Worm (Caenorhabditis elegans) whole organism, mixed stage, embryonic: Measurements from ENCODE around the gene M03E7.2.

Experiments used
- M03D4.4 ChIP-seq: sonication (generic microtip); optimal IDR thresholded peaks from 2 replicates; lab custom pipeline; 2017; ENCODE audit warnings: mild to moderate bottlenecking, missing genetic modification characterization, missing compliant biosample characterization
- bed-3 ChIP-seq: fragments of 200-800 bp; sonication (Bioruptor generic); optimal IDR thresholded peaks from 3 replicates; lab custom pipeline; 2018; ENCODE audit warnings: mild to moderate bottlenecking, missing genetic modification characterization, moderate library complexity, missing compliant biosample characterization
- blmp-1 ChIP-seq: fragments of 150-350 bp; optimal IDR thresholded peaks from 2 replicates; lab custom pipeline; 2014; ENCODE audit warnings: missing biosample characterization, missing genetic modification characterization
- ceh-39 ChIP-seq: fragments of 150-350 bp; optimal IDR thresholded peaks from 2 replicates; lab custom pipeline; 2014; ENCODE audit warnings: missing biosample characterization, missing genetic modification characterization
- ceh-43 ChIP-seq: fragments of 200-800 bp; sonication (Bioruptor generic); optimal IDR thresholded peaks from 2 replicates; lab custom pipeline; 2018; ENCODE audit warnings: mild to moderate bottlenecking, missing genetic modification characterization, moderate library complexity, missing compliant biosample characterization
- ceh-83 ChIP-seq: fragments of 200-800 bp; sonication (Bioruptor generic); optimal IDR thresholded peaks from 2 replicates; lab custom pipeline; 2018; ENCODE audit warnings: mild to moderate bottlenecking, missing genetic modification characterization, missing compliant biosample characterization
- ces-1 ChIP-seq: fragments of 150-350 bp; optimal IDR thresholded peaks from 2 replicates; lab custom pipeline; 2014; ENCODE audit warnings: missing biosample characterization, missing genetic modification reagents, missing genetic modification characterization
- cnd-1 ChIP-seq: fragments of 200-800 bp; sonication (Bioruptor generic); optimal IDR thresholded peaks from 2 replicates; lab custom pipeline; 2018; ENCODE audit warnings: mild to moderate bottlenecking, missing genetic modification characterization, missing compliant biosample characterization
- drap-1 ChIP-seq: fragments of 200-800 bp; sonication (Bioruptor generic); optimal IDR thresholded peaks from 3 replicates; lab custom pipeline; 2018; ENCODE audit warnings: mild to moderate bottlenecking, missing genetic modification characterization, missing compliant biosample characterization
- elt-3 ChIP-seq: fragments of 150-350 bp; optimal IDR thresholded peaks from 2 replicates; lab custom pipeline; 2014; ENCODE audit warnings: missing biosample characterization, missing genetic modification characterization
- flh-1 ChIP-seq: fragments of 200-800 bp; sonication (Bioruptor generic); optimal IDR thresholded peaks from 2 replicates; lab custom pipeline; 2018; ENCODE audit warnings: mild to moderate bottlenecking, missing genetic modification characterization, moderate library complexity, missing compliant biosample characterization
- ham-2 ChIP-seq: fragments of 200-800 bp; sonication (Bioruptor generic); optimal IDR thresholded peaks from 2 replicates; lab custom pipeline; 2018; ENCODE audit warnings: mild to moderate bottlenecking, missing genetic modification characterization, missing compliant biosample characterization
- hlh-1 ChIP-seq: fragments of 150-350 bp; optimal IDR thresholded peaks from 2 replicates; lab custom pipeline; 2014; ENCODE audit warnings: missing biosample characterization, missing genetic modification reagents, missing genetic modification characterization
- lin-13 ChIP-seq: fragments of 150-350 bp; optimal IDR thresholded peaks from 2 replicates; lab custom pipeline; 2014; ENCODE audit warnings: missing biosample characterization, missing genetic modification characterization
- lin-32 ChIP-seq: fragments of 200-800 bp; sonication (Bioruptor generic); optimal IDR thresholded peaks from 2 replicates; lab custom pipeline; 2018; ENCODE audit warnings: mild to moderate bottlenecking, missing genetic modification characterization, missing compliant biosample characterization
- lsy-2 ChIP-seq: fragments of 150-350 bp; optimal IDR thresholded peaks from 2 replicates; lab custom pipeline; 2014; ENCODE audit warnings: missing biosample characterization, missing genetic modification characterization
- mab-5 ChIP-seq: fragments of 150-350 bp; optimal IDR thresholded peaks from 2 replicates; lab custom pipeline; 2014; ENCODE audit warnings: missing biosample characterization, missing genetic modification characterization
- mep-1 ChIP-seq: fragments of 150-350 bp; optimal IDR thresholded peaks from 2 replicates; lab custom pipeline; 2017; ENCODE audit warnings: missing biosample characterization, missing genetic modification reagents, missing genetic modification characterization, inconsistent platforms
- mls-2 ChIP-seq: sonication (generic microtip); optimal IDR thresholded peaks from 2 replicates; lab custom pipeline; 2016; ENCODE audit warnings: mild to moderate bottlenecking, missing genetic modification characterization, moderate library complexity, missing compliant biosample characterization
- nhr-12 ChIP-seq: fragments of 150-350 bp; optimal IDR thresholded peaks from 2 replicates; lab custom pipeline; 2014; ENCODE audit warnings: missing biosample characterization, missing genetic modification characterization
- nhr-2 ChIP-seq: fragments of 150-350 bp; optimal IDR thresholded peaks from 2 replicates; lab custom pipeline; 2014; ENCODE audit warnings: missing biosample characterization, missing genetic modification characterization
- nhr-237 ChIP-seq: fragments of 150-350 bp; optimal IDR thresholded peaks from 2 replicates; lab custom pipeline; 2014; ENCODE audit warnings: missing biosample characterization, missing genetic modification characterization
- nhr-76 ChIP-seq: sonication (generic microtip); optimal IDR thresholded peaks from 2 replicates; lab custom pipeline; 2017; ENCODE audit warnings: missing biosample characterization, missing genetic modification characterization
- pha-4 ChIP-seq: fragments of 150-350 bp; optimal IDR thresholded peaks from 2 replicates; lab custom pipeline; 2018; ENCODE audit warnings: missing biosample characterization, missing genetic modification reagents, missing genetic modification characterization
- sem-2 ChIP-seq: fragments of 200-800 bp; sonication (Bioruptor generic); optimal IDR thresholded peaks from 2 replicates; lab custom pipeline; 2018; ENCODE audit warnings: mild to moderate bottlenecking, missing genetic modification characterization, missing compliant biosample characterization
- sptf-1 ChIP-seq: sonication (generic microtip); optimal IDR thresholded peaks from 2 replicates; lab custom pipeline; 2017; ENCODE audit warnings: mild to moderate bottlenecking, missing genetic modification characterization, moderate library complexity, missing compliant biosample characterization
- unc-120 ChIP-seq: sonication (generic microtip); optimal IDR thresholded peaks from 2 replicates; lab custom pipeline; 2017; ENCODE audit warnings: missing genetic modification characterization, missing compliant biosample characterization; ENCODE audit not compliant: poor library complexity, severe bottlenecking
- unc-39 ChIP-seq: fragments of 150-350 bp; optimal IDR thresholded peaks from 2 replicates; lab custom pipeline; 2014; ENCODE audit warnings: missing biosample characterization, missing genetic modification characterization
- unc-62 ChIP-seq: fragments of 150-350 bp; optimal IDR thresholded peaks from 2 replicates; lab custom pipeline; 2014; ENCODE audit warnings: missing biosample characterization, missing genetic modification reagents, missing genetic modification characterization
- zip-8 ChIP-seq: fragments of 150-350 bp; optimal IDR thresholded peaks from 2 replicates; lab custom pipeline; 2014; ENCODE audit warnings: missing biosample characterization, missing genetic modification characterization

The M03E7.2 gene

DNA sequence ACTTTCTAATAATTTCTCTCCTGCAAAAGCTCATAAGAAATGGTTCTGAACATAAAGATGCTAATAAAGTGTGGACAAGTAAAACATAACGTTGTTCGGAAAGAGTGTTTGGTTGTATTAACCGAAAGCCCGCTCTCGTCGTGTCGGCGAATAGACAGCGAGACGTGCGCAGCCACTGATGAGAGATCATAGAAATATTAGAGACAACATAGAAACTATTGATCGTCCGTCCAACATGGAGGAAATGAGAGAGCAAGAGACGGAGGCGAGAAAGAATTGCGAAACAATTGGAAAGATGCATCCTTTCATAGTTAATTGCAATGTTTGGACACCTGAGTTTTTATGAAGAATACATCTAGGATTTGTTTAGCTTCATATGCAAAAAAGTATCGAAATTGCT, 36.9 kb upstream of the M03E7.2 start (continued):
- TF ChIP-seq mab-5 (tag; lab: Kevin White, UChicago), result no peak
- no peak for TF ChIP-seq bed-3 (GFP tag; lab: Kevin White, UChicago)
- peak; percentile 32 for TF ChIP-seq unc-62 (GFP tag; lab: Kevin White, UChicago)
- no peak for TF ChIP-seq M03D4.4 (tag; lab: Kevin White, UChicago)
- no peak for TF ChIP-seq unc-39 (tag; lab: Kevin White, UChicago)

DNA sequence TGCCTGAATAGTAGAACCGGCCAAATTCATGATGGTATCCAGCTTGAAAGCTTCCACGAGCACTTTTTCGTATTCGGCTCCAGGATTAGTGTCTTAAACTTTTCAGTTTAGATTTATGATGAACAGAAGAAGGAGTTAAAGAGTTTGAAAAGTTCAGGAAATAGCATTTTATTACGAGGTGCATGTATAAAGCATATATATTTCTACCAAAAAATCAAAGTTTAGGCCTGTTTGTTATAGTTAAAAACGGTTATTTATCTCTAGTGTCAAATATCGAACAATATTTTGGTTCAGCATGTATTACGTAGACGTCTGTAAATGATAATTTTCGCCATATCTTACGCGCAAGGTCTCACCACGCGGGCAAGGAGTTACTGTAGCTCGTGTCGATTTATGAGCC, 36.1 kb upstream of the M03E7.2 start, which contains the start of gene klc-2:
klc-2 (minus strand) TSS at position 101 of the 400 bp plus-strand sequence.
- TF ChIP-seq sem-2 (GFP tag; lab: Kevin White, UChicago) (no peak), blmp-1 (tag; lab: Kevin White, UChicago) (no peak), pha-4 (tag; lab: Kevin White, UChicago) (no peak)

DNA sequence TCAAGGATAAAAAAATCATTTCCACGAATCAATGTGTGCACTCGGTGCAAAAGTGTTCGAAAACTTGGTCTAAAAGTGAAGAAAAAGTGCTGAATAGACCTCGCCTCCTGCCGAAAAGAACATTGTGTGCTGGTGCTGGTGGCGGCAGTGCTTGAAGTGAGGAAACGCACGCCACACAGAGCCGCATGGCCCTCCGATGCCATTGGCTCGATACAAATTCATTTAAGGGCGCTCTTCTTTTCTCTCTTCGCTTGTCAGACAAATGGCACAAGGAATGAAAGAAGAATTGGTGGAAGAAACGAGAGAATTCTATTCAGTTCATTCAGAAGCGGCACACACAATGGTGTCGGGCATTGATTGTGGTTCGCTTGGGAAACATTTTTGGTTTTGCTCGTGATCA, 35.1 kb upstream of the M03E7.2 start:
- TF ChIP-seq drap-1 (GFP tag; lab: Kevin White, UChicago) (no peak), ces-1 (GFP tag; lab: Kevin White, UChicago) (peak; percentile 93), bed-3 (GFP tag; lab: Kevin White, UChicago) (no peak)
- TF ChIP-seq, all 35 proteins: peak for 1

DNA sequence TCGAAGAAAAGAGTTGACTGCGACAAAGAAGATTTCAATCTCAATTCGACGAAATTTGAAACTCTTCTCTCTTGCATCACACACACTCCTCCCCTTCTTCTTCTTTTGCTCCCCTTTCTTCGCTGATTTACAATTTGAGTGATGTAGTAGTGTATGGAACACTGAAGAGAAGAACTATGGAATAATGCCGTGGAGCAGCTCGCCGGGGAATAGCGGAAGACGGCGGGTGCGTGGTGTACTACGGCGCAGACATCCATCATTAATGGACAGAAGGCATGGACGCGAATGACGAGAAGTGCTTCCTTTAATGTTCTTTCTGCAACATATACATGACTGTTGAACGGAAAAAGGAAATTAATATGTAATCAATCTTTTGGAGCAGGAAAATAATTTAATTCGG, 34.5 kb upstream of the M03E7.2 start:
- no peak for TF ChIP-seq elt-3 (tag; lab: Kevin White, UChicago)
- TF ChIP-seq unc-120 (tag; lab: Kevin White, UChicago), result no peak
- TF ChIP-seq pha-4 (tag; lab: Kevin White, UChicago), result no peak
- TF ChIP-seq blmp-1 (tag; lab: Kevin White, UChicago), result no peak
- no peak for TF ChIP-seq lin-13
- TF ChIP-seq unc-39 (tag; lab: Kevin White, UChicago), result no peak
- TF ChIP-seq mab-5 (tag; lab: Kevin White, UChicago), result no peak
- TF ChIP-seq sptf-1, result no peak
- TF ChIP-seq cnd-1 (tag; lab: Kevin White, UChicago), result no peak
- no peak for TF ChIP-seq nhr-12
- TF ChIP-seq ceh-39 (tag; lab: Kevin White, UChicago), result no peak
- TF ChIP-seq drap-1 (GFP tag; lab: Kevin White, UChicago), result no peak
- TF ChIP-seq, all 35 proteins: peak for 0

DNA sequence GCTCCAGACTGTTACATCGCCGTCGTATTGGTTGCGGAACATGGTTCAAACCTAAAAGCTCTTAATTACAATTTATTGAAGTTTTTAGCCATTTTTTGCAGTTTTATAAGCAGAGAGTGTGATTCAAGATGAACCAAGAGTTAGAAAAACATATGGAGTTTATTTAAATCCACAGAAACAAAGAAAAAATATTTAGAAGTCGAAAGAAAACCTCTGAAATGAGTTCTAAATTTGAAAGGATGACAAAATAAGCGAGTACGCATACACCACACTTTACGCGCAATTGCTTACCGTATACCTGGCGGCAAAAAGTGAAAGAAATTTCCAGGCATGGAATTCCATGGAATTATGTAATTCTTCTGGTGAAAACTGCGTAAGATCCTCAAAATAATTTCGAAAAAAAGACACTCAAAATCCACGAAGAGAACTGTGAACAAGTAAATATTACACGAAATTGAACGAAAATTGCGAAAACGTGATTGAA, 33.1 kb upstream of the M03E7.2 start, which contains the start of gene pas-6:
pas-6 (minus strand) TSS at position 51 of the 484 bp plus-strand sequence.
- no peak for TF ChIP-seq ceh-39 (tag; lab: Kevin White, UChicago)
- TF ChIP-seq hlh-1 (tag; lab: Kevin White, UChicago), result no peak
- TF ChIP-seq lsy-2, result peak; percentile 96
- TF ChIP-seq ces-1 (GFP tag; lab: Kevin White, UChicago), result peak; percentile 23
- no peak for TF ChIP-seq unc-120 (tag; lab: Kevin White, UChicago)
- peak; percentile 9 for TF ChIP-seq mep-1 (tag; lab: Kevin White, UChicago)

DNA sequence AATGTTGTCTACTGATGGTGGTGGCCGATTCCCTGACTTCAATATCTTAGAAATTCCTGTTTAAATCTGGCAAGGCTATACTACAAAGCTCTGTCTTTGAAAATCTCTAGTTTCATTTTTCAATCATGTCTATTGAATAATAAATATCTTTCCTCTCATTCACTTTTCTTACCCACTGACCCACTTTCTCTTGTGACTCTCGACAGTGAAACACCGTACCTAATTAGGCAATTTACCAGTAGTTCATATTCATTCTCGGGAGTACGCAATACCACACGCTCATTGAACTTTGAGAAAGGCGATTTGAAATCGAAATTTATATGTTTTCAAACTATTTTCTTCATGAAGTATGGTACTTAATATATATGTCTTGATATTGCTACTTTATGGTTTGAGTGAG, 32.6 kb upstream of the M03E7.2 start, which contains the start of gene CD4.11:
CD4.11 (plus strand) TSS at position 301 of the 400 bp plus-strand sequence.
- no peak for TF ChIP-seq sptf-1
- no peak for TF ChIP-seq ces-1 (GFP tag; lab: Kevin White, UChicago)
- no peak for TF ChIP-seq ham-2 (GFP tag; lab: Kevin White, UChicago)
- no peak for TF ChIP-seq nhr-2 (tag; lab: Kevin White, UChicago)
- TF ChIP-seq pha-4 (tag; lab: Kevin White, UChicago), result no peak
- TF ChIP-seq unc-62 (GFP tag; lab: Kevin White, UChicago), result no peak

DNA sequence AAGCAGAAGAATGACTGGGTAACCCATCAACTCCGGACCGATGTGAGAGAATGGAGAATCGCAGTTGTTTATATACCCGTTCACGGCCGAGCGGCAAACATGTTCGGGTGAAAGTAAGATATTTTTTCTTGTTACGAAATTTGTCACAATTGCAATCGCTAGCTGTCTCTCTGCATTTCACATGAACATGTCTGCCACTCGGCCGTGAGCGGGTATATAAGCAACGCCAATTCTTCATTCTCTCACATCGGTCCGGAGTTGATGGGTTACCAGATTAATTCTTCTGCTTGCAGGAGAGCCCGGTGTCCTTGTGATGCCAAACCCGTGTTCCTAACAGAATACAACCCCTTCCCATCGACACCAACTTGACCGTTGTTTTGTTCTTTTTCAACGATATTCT, 30.4 kb upstream of the M03E7.2 start:
- TF ChIP-seq ceh-43 (GFP tag; lab: Kevin White, UChicago) (no peak), nhr-76 (no peak), nhr-237 (tag; lab: Kevin White, UChicago) (no peak), flh-1 (GFP tag; lab: Kevin White, UChicago) (no peak), ceh-83 (no peak), lin-32 (GFP tag; lab: Kevin White, UChicago) (no peak), zip-8 (no peak), mls-2 (tag; lab: Kevin White, UChicago) (no peak), unc-62 (GFP tag; lab: Kevin White, UChicago) (no peak), nhr-2 (tag; lab: Kevin White, UChicago) (no peak), blmp-1 (tag; lab: Kevin White, UChicago) (no peak), nhr-12 (no peak)
- TF ChIP-seq, all 35 proteins: peak for 0
